Fruit fly (Drosophila melanogaster): ENCODE data around the gene CG33169.

CG33169 gene

DNA sequence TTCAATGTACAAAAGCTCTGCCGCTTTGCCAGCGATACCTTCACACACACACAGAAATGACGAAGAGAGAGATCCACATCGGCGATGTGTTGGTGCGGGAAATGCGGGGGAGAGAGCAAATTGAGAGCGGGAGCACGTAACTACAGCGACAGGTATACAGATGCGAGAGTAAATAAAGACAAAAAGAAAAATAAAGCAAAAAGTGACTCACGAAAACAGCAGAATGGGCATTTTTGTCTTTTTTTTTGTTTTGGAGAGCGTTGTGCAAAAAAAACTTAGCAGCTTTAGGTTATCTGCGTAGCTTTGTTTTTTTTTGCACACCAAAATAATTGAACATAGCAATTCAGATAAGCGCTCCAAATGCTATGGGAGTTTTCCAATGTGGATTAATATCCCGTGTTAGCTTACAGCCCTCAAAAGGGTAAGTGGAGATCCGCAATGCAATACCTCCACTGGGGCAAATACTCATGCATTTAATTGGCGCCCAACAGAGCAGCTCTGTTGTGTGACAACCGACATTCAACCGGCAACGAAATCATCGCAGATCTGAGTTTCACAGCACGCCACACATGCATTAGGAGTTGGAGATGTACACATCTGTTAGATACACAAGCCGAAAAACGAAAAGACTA is 41.0 kb upstream of the CG33169 start (continued):
- TF ChIP-seq tio (GFP tag; optimal IDR thresholded peaks at IDR 0.05) (no peak), pita (GFP tag; optimal IDR thresholded peaks at IDR 0.05) (no peak), CG12236 (GFP tag; optimal IDR thresholded peaks at IDR 0.05) (no peak), dysf (GFP tag; IDR thresholded peaks at IDR 0.05) (no peak), mirr (GFP tag; optimal IDR thresholded peaks at IDR 0.05) (peak; percentile 64), inv (GFP tag; IDR thresholded peaks at IDR 0.05; ENCODE audit: partially characterized antibody) (no peak), CG5245 (GFP tag; optimal IDR thresholded peaks at IDR 0.05) (no peak), pzg (GFP tag; optimal IDR thresholded peaks at IDR 0.05) (no peak), nmo (GFP tag; optimal IDR thresholded peaks at IDR 0.05) (no peak), CG34422 (GFP tag; IDR thresholded peaks at IDR 0.05) (no peak), croc (GFP tag; conservative IDR thresholded peaks at IDR 0.05) (no peak), Awh (GFP tag; IDR thresholded peaks at IDR 0.05) (no peak), CG3995 (GFP tag; optimal IDR thresholded peaks at IDR 0.05) (peak; percentile 34), CG13123 (GFP tag; optimal IDR thresholded peaks at IDR 0.05) (no peak), Gsc (GFP tag; IDR thresholded peaks at IDR 0.05) (no peak), CG17612 (GFP tag; IDR thresholded peaks at IDR 0.05) (no peak), Tbp (GFP tag; optimal IDR thresholded peaks at IDR 0.05) (no peak), crp (GFP tag; optimal IDR thresholded peaks at IDR 0.05) (no peak), cg (GFP tag; optimal IDR thresholded peaks at IDR 0.05) (peak; percentile 86), tll (GFP tag; optimal IDR thresholded peaks at IDR 0.05) (no peak), hkb (optimal IDR thresholded peaks at IDR 0.05) (no peak), hkb (GFP tag; IDR thresholded peaks at IDR 0.05) (0 out of 2 replicates have a peak, but pooled peaks have one; percentile 16), CG13296 (GFP tag; optimal IDR thresholded peaks at IDR 0.05) (peak; percentile 55), CG7271 (tag; optimal IDR thresholded peaks at IDR 0.05) (no peak), CG11247 (GFP tag; IDR thresholded peaks at IDR 0.05) (no peak), CTCF (GFP tag; optimal IDR thresholded peaks at IDR 0.05) (no peak), CG42726 (GFP tag; IDR thresholded peaks at IDR 0.05; ENCODE audit: partially characterized antibody) (no peak), CG12299 (tag; optimal IDR thresholded peaks at IDR 0.05) (no peak), CG17912 (GFP tag; optimal IDR thresholded peaks at IDR 0.05) (no peak), pan (optimal IDR thresholded peaks at IDR 0.05) (no peak), pan (GFP tag; optimal IDR thresholded peaks at IDR 0.05 in 1 of 2, IDR thresholded peaks at IDR 0.05 in 1 of 2) (no peak), CG11093 (GFP tag; IDR thresholded peaks at IDR 0.05) (no peak), Hey (tag; optimal IDR thresholded peaks at IDR 0.05) (no peak), nerfin-1 (tag; optimal IDR thresholded peaks at IDR 0.05) (no peak), CG18764 (GFP tag; optimal IDR thresholded peaks at IDR 0.05) (no peak), CG17829 (tag; optimal IDR thresholded peaks at IDR 0.05) (no peak), CG32767 (GFP tag; IDR thresholded peaks at IDR 0.05) (no peak), sisA (GFP tag; IDR thresholded peaks at IDR 0.05) (no peak), CG9876 (GFP tag; optimal IDR thresholded peaks at IDR 0.05) (no peak), NK7.1 (GFP tag; optimal IDR thresholded peaks at IDR 0.05) (no peak), CG10267 (tag; optimal IDR thresholded peaks at IDR 0.05) (no peak), gro (GFP tag; optimal IDR thresholded peaks at IDR 0.05) (peak; percentile 42), B-H2 (GFP tag; optimal IDR thresholded peaks at IDR 0.05) (peak; percentile 51), Xbp1 (GFP tag; optimal IDR thresholded peaks at IDR 0.05) (no peak), CG10565 (GFP tag; optimal IDR thresholded peaks at IDR 0.05) (no peak), Vsx1 (GFP tag; optimal IDR thresholded peaks at IDR 0.05) (no peak), dpn (GFP tag; optimal IDR thresholded peaks at IDR 0.05) (no peak), CG4730 (GFP tag; IDR thresholded peaks at IDR 0.05) (no peak), CG11456 (GFP tag; IDR thresholded peaks at IDR 0.05) (no peak), klu (GFP tag; IDR thresholded peaks at IDR 0.05) (no peak), Hr39 (optimal IDR thresholded peaks at IDR 0.05) (no peak), C15 (GFP tag; IDR thresholded peaks at IDR 0.05) (no peak)
